Worm (Caenorhabditis elegans) whole organism, L4 larva: ENCODE measurements around the gene dhc-4.

Experiments used
- F26F4.8 ChIP-seq: fragments of 200-800 bp; sonication (Bioruptor generic); conservative IDR thresholded peaks from 2 replicates; pipeline ENCODE4 v1.3.6; 2022; ENCODE audit warnings: missing genetic modification characterization, missing compliant biosample characterization
- F37D6.2 ChIP-seq: sonication (generic microtip); optimal IDR thresholded peaks from 2 replicates; lab custom pipeline; 2016; ENCODE audit warnings: mild to moderate bottlenecking, missing genetic modification characterization, missing compliant biosample characterization
- T20F7.1 ChIP-seq: fragments of 200-800 bp; sonication (Bioruptor generic); optimal IDR thresholded peaks from 2 replicates; lab custom pipeline; 2018; ENCODE audit warnings: mild to moderate bottlenecking, missing genetic modification characterization, missing compliant biosample characterization
- T26A8.4 ChIP-seq: fragments of 200-800 bp; sonication (Bioruptor generic); IDR thresholded peaks from 2 replicates; pipeline ENCODE4 v1.3.6; 2022; ENCODE audit warnings: missing genetic modification characterization, missing compliant biosample characterization
- Y105C5A.15 ChIP-seq: fragments of 200-800 bp; sonication (Bioruptor generic); IDR thresholded peaks from 2 replicates; pipeline ENCODE4 v1.3.6; 2022; ENCODE audit warnings: missing genetic modification characterization, missing compliant biosample characterization
- Y48G9A.11 ChIP-seq: fragments of 200-800 bp; sonication (Bioruptor generic); IDR thresholded peaks from 2 replicates; pipeline ENCODE4 v1.3.6; 2022; ENCODE audit warnings: missing genetic modification reagents, missing genetic modification characterization, missing compliant biosample characterization
- Y5F2A.4 ChIP-seq: fragments of 200-800 bp; sonication (Bioruptor generic); optimal IDR thresholded peaks from 2 replicates; lab custom pipeline; 2018; ENCODE audit warnings: mild to moderate bottlenecking, missing genetic modification characterization, missing compliant biosample characterization
- Y75B8A.6 ChIP-seq: fragments of 200-800 bp; sonication (Bioruptor generic); IDR thresholded peaks from 2 replicates; pipeline ENCODE4 v1.3.6; 2022; ENCODE audit warnings: missing genetic modification reagents, missing genetic modification characterization, missing compliant biosample characterization
- ZK546.5 ChIP-seq, 2 experiments: sonication (generic microtip); optimal IDR thresholded peaks; 2 replicates each; lab custom pipeline; 2017; ENCODE audit warnings: missing biosample characterization in 2 of 2, missing genetic modification characterization in 2 of 2
- aha-1 ChIP-seq: fragments of 150-350 bp; peaks from one replicate; lab custom pipeline; 2014; ENCODE audit warnings: missing biosample characterization, missing genetic modification characterization
- ceh-32 ChIP-seq: sonication (generic microtip); optimal IDR thresholded peaks from 2 replicates; lab custom pipeline; 2016; ENCODE audit warnings: mild to moderate bottlenecking, missing genetic modification characterization, missing compliant biosample characterization; ENCODE audit not compliant: poor library complexity
- ceh-44 ChIP-seq: fragments of 200-800 bp; sonication (Bioruptor generic); IDR thresholded peaks from 2 replicates; pipeline ENCODE4 v1.3.6; 2022; ENCODE audit warnings: missing genetic modification reagents, missing genetic modification characterization, missing compliant biosample characterization
- ceh-82 ChIP-seq: sonication (generic microtip); optimal IDR thresholded peaks from 2 replicates; lab custom pipeline; 2017; ENCODE audit warnings: missing biosample characterization, missing genetic modification characterization
- daf-12 ChIP-seq: fragments of 150-350 bp; optimal IDR thresholded peaks from 2 replicates; lab custom pipeline; 2014; ENCODE audit warnings: missing biosample characterization, missing genetic modification reagents, missing genetic modification characterization
- dmd-6 ChIP-seq: fragments of 200-800 bp; sonication (Bioruptor generic); IDR thresholded peaks from 2 replicates; pipeline ENCODE4 v1.3.6; 2022; ENCODE audit warnings: missing genetic modification reagents, missing genetic modification characterization, missing compliant biosample characterization
- dpl-1 ChIP-seq: fragments of 150-350 bp; optimal IDR thresholded peaks from 2 replicates; lab custom pipeline; 2014; ENCODE audit warnings: missing biosample characterization, missing genetic modification reagents, missing genetic modification characterization
- duxl-1 ChIP-seq: sonication (generic microtip); optimal IDR thresholded peaks from 2 replicates; lab custom pipeline; 2016; ENCODE audit warnings: mild to moderate bottlenecking, missing genetic modification characterization, moderate library complexity, missing compliant biosample characterization; ENCODE audit not compliant: poor library complexity
- egl-27 ChIP-seq: sonication (generic microtip); optimal IDR thresholded peaks from 3 replicates; lab custom pipeline; 2017; ENCODE audit warnings: missing biosample characterization, missing genetic modification reagents, missing genetic modification characterization
- egl-43 ChIP-seq: fragments of 200-800 bp; sonication (Bioruptor generic); IDR thresholded peaks from 2 replicates; pipeline ENCODE4 v1.3.6; 2022; ENCODE audit warnings: missing genetic modification reagents, missing genetic modification characterization, missing compliant biosample characterization
- fos-1 ChIP-seq: fragments of 150-350 bp; optimal IDR thresholded peaks from 2 replicates; lab custom pipeline; 2014; ENCODE audit warnings: missing biosample characterization, missing genetic modification characterization
- gei-8 ChIP-seq: fragments of 200-800 bp; sonication (Bioruptor generic); optimal IDR thresholded peaks from 2 replicates; lab custom pipeline; 2018; ENCODE audit warnings: mild to moderate bottlenecking, missing genetic modification characterization, missing compliant biosample characterization
- lim-7 ChIP-seq: fragments of 200-800 bp; sonication (Bioruptor generic); IDR thresholded peaks from 2 replicates; pipeline ENCODE4 v1.3.6; 2022; ENCODE audit warnings: missing genetic modification characterization, missing compliant biosample characterization
- lsy-2 ChIP-seq, 2 experiments: fragments of 150-350 bp in 1 of 2; sonication (generic microtip) in 1 of 2; optimal IDR thresholded peaks; 2 replicates each; lab custom pipeline; 2014 to 2017; ENCODE audit warnings: missing biosample characterization in 2 of 2, missing genetic modification characterization in 2 of 2
- mdl-1 ChIP-seq, 2 experiments: fragments of 150-350 bp in 1 of 2; sonication (generic microtip) in 1 of 2; optimal IDR thresholded peaks; 2 replicates each; lab custom pipeline; 2014 to 2017; ENCODE audit warnings: missing biosample characterization in 2 of 2, missing genetic modification characterization in 2 of 2
- mdt-29 ChIP-seq: fragments of 200-800 bp; sonication (Bioruptor generic); IDR thresholded peaks from 2 replicates; pipeline ENCODE4 v1.3.6; 2022; ENCODE audit warnings: missing genetic modification reagents, missing genetic modification characterization, missing compliant biosample characterization
- mes-2 ChIP-seq: sonication (generic microtip); optimal IDR thresholded peaks from 2 replicates; lab custom pipeline; 2016; ENCODE audit warnings: missing genotype, mild to moderate bottlenecking, missing genetic modification characterization, missing compliant biosample characterization; ENCODE audit not compliant: poor library complexity, severe bottlenecking
- nhr-25 ChIP-seq: sonication (generic microtip); optimal IDR thresholded peaks from 2 replicates; lab custom pipeline; 2017; ENCODE audit warnings: missing genetic modification characterization, mild to moderate bottlenecking, missing compliant biosample characterization, antibody characterized with exemption, moderate library complexity, borderline replicate concordance; ENCODE audit not compliant: insufficient read depth
- nhr-28 ChIP-seq: fragments of 150-350 bp; optimal IDR thresholded peaks from 2 replicates; lab custom pipeline; 2014; ENCODE audit warnings: missing biosample characterization, missing genetic modification characterization
- nhr-42 ChIP-seq: fragments of 200-800 bp; sonication (Bioruptor generic); IDR thresholded peaks from 2 replicates; pipeline ENCODE4 v1.3.6; 2022; ENCODE audit warnings: missing genetic modification characterization, missing compliant biosample characterization
- nhr-48 ChIP-seq: sonication (generic microtip); optimal IDR thresholded peaks from 2 replicates; lab custom pipeline; 2016; ENCODE audit warnings: mild to moderate bottlenecking, missing genetic modification characterization, missing compliant biosample characterization
- nhr-6 ChIP-seq: fragments of 150-350 bp; optimal IDR thresholded peaks from 2 replicates; lab custom pipeline; 2014; ENCODE audit warnings: missing biosample characterization, missing genetic modification characterization
- nhr-76 ChIP-seq: fragments of 150-350 bp; optimal IDR thresholded peaks from 2 replicates; lab custom pipeline; 2014; ENCODE audit warnings: missing biosample characterization, missing genetic modification characterization
- pha-4 ChIP-seq, 2 experiments: fragments of 150-350 bp in 1 of 2; fragments of 200-800 bp in 1 of 2; sonication (Bioruptor generic) in 1 of 2; IDR thresholded peaks in 1 of 2; optimal IDR thresholded peaks in 1 of 2; 2 replicates each; pipeline versions ENCODE4 v1.3.6 to Lab custom; 2014 to 2022; ENCODE audit warnings: missing genetic modification characterization in 2 of 2, missing genetic modification reagents in 2 of 2, missing biosample characterization in 1 of 2, missing compliant biosample characterization in 1 of 2
- sdz-12 ChIP-seq: fragments of 200-800 bp; sonication (Bioruptor generic); optimal IDR thresholded peaks from 2 replicates; lab custom pipeline; 2018; ENCODE audit warnings: mild to moderate bottlenecking, missing genetic modification characterization, missing compliant biosample characterization
- set-16 ChIP-seq: fragments of 200-800 bp; sonication (Bioruptor generic); IDR thresholded peaks from 2 replicates; pipeline ENCODE4 v1.3.6; 2022; ENCODE audit warnings: missing genetic modification reagents, missing genetic modification characterization, missing compliant biosample characterization
- snpc-1.2 ChIP-seq: fragments of 200-800 bp; sonication (Bioruptor generic); IDR thresholded peaks from 2 replicates; pipeline ENCODE4 v1.3.6; 2022; ENCODE audit warnings: missing genetic modification reagents, missing genetic modification characterization, missing compliant biosample characterization
- zfp-3 ChIP-seq: fragments of 200-800 bp; sonication (Bioruptor generic); conservative IDR thresholded peaks from 2 replicates; pipeline ENCODE4 v1.3.6; 2022; ENCODE audit warnings: missing genetic modification reagents, missing genetic modification characterization, missing compliant biosample characterization
- zip-11 ChIP-seq: fragments of 200-800 bp; sonication (Bioruptor generic); IDR thresholded peaks from 2 replicates; pipeline ENCODE4 v1.3.6; 2022; ENCODE audit warnings: missing genetic modification characterization, missing compliant biosample characterization
- zip-2 ChIP-seq: fragments of 150-350 bp; optimal IDR thresholded peaks from 2 replicates; lab custom pipeline; 2014; ENCODE audit warnings: missing biosample characterization, missing genetic modification characterization

The dhc-4 gene

ce11 chrIII:10933331-10933730 lies 36.4 kb upstream of the dhc-4 start, which contains the start of gene M142.8:
Gene M142.8, plus strand, starts transcription at chrIII:10933631.
- no peak for TF ChIP-seq F37D6.2 (tag; lab: Kevin White, UChicago)
- no peak for TF ChIP-seq egl-27 (tag; lab: Kevin White, UChicago)
- TF ChIP-seq dmd-6 (GFP tag; lab: Robert Waterston, UW): no peak
- TF ChIP-seq, all 104 proteins: peak for 0

ce11 chrIII:10935944-10936343 lies 33.8 kb upstream of the dhc-4 start, which contains the start of gene rle-1:
Gene rle-1, plus strand, starts transcription at chrIII:10936244.
- TF ChIP-seq nhr-28 (tag; lab: Kevin White, UChicago) (no peak), lim-7 (GFP tag; lab: Robert Waterston, UW) (no peak), nhr-48 (tag; lab: Kevin White, UChicago) (no peak), zip-2 (tag; lab: Kevin White, UChicago) (no peak), mdl-1 (tag; optimal IDR thresholded peaks at IDR 0.05; lab: Kevin White, UChicago) (no peak), fos-1 (tag; lab: Kevin White, UChicago) (no peak), ZK546.5 (tag; optimal IDR thresholded peaks at IDR 0.05; lab: Kevin White, UChicago) (no peak), mes-2 (tag; lab: Kevin White, UChicago) (no peak), mdt-29 (GFP tag; lab: Robert Waterston, UW) (no peak), T20F7.1 (GFP tag; lab: Kevin White, UChicago) (no peak), Y5F2A.4 (no peak), ceh-44 (GFP tag; lab: Robert Waterston, UW) (no peak)
- TF ChIP-seq, all 104 proteins: peak for 0

DNA sequence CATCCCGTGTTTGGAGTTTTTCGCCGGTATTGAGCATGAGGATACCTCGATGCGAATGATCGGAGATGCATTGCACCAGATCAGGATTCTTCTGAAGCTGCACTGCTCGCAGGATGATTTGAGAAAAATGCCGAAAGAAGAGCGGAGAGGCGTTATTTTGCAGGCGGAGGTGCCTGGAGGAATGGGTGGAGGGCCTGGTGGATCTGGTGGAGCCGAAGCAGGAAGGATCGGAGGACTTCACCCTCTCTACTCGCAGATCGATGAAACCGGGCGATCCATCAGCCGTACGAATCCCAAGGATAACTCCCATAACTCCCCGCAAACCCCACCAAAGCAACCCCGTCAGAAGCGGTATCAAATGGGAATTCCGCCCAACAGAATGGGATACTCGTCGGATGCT lies 30.6 kb upstream of the dhc-4 start:
- TF ChIP-seq ceh-32 (no peak), nhr-42 (no peak), nhr-25 (tag; lab: Kevin White, UChicago) (no peak), set-16 (GFP tag; lab: Robert Waterston, UW) (peak; percentile 82)

DNA sequence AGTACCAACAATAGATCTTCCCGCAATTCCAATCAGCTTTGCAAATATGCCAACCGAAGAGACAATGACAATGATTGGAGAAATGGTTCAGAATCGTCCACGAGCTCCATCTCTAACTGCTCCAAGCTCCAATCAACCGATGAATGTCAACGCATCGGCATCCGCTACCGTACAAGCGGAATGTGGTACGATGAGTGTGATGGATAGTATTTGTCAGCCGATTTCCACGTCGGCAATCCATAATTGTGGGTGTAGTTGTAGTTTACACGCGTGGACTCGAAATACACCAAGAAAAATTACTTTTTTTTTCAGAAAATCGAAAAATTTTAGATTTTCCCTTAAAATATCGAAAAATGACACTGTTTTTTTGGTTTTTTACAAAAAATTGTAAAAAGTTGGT lies 26.8 kb upstream of the dhc-4 start:
- TF ChIP-seq zip-11 (GFP tag; lab: Robert Waterston, UW): no peak
- TF ChIP-seq aha-1 (tag; lab: Kevin White, UChicago): peak; percentile 92

- TF ChIP-seq daf-12 (tag; lab: Kevin White, UChicago) (no peak), Y75B8A.6 (no peak), aha-1 (tag; lab: Kevin White, UChicago) (peak; percentile 93), egl-27 (tag; lab: Kevin White, UChicago) (no peak)
These were observed 24.2 kb upstream of the dhc-4 start for ce11 chrIII:10945537-10945936.

- no peak for TF ChIP-seq gei-8 (GFP tag; lab: Kevin White, UChicago)
- 0 out of 2 replicates have a peak, but pooled peaks have one; percentile 10 for TF ChIP-seq pha-4 (GFP tag; IDR thresholded peaks at IDR 0.05; lab: Robert Waterston, UW)
- TF ChIP-seq pha-4 (tag; optimal IDR thresholded peaks at IDR 0.05; lab: Kevin White, UChicago): no peak
These were observed 22.6 kb upstream of the dhc-4 start, which contains the start of gene strd-1 for ce11 chrIII:10947155-10947554. Gene strd-1, plus strand, starts transcription at chrIII:10947455.

ce11 chrIII:10951713-10952112 lies 18.0 kb upstream of the dhc-4 start:
- TF ChIP-seq egl-43 (GFP tag; lab: Robert Waterston, UW): 0 out of 2 replicates have a peak, but pooled peaks have one; percentile 20
- no peak for TF ChIP-seq F26F4.8 (GFP tag; lab: Robert Waterston, UW)
- TF ChIP-seq dpl-1 (GFP tag; lab: Kevin White, UChicago): no peak
- no peak for TF ChIP-seq nhr-6
- TF ChIP-seq ceh-82 (tag; lab: Kevin White, UChicago): no peak
- TF ChIP-seq gei-8 (GFP tag; lab: Kevin White, UChicago): no peak
- no peak for TF ChIP-seq lsy-2 (tag; optimal IDR thresholded peaks at IDR 0.05; lab: Kevin White, UChicago)
- no peak for TF ChIP-seq sdz-12 (GFP tag; lab: Kevin White, UChicago)
- TF ChIP-seq Y105C5A.15 (GFP tag; lab: Robert Waterston, UW): no peak
- no peak for TF ChIP-seq egl-27 (tag; lab: Kevin White, UChicago)
- TF ChIP-seq snpc-1.2: no peak
- no peak for TF ChIP-seq Y48G9A.11 (GFP tag; lab: Robert Waterston, UW)
- TF ChIP-seq duxl-1 (tag; lab: Kevin White, UChicago): no peak
- TF ChIP-seq nhr-28 (tag; lab: Kevin White, UChicago): no peak
- no peak for TF ChIP-seq zfp-3
- no peak for TF ChIP-seq nhr-76 (tag; lab: Kevin White, UChicago)
- TF ChIP-seq aha-1 (tag; lab: Kevin White, UChicago): peak; percentile 93
- no peak for TF ChIP-seq T26A8.4 (GFP tag; lab: Robert Waterston, UW)
